Worm (Caenorhabditis elegans): ENCODE measurements around the gene sru-19.

sru-19 gene

DNA sequence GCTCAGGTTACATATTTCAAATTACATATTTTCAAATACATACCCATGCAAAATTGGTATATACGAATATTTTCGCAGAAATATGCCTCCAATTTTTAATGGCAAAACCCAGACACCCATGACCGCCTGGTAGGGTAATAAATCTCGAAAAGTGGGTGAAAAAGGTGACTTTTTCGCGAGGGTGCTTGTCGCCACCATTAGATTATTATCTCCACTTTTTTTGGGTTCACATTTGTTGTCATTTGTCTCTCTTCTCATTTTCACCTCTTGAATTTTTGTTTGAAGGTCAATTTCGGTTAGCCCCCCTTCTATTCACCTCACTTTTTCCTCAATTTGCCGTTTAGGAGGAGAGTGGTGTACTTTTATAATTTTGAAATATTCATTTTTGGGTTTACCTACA lies 41.9 kb downstream of the sru-19 start:
- TF ChIP-seq unc-62 (GFP tag; optimal IDR thresholded peaks at IDR 0.05) = no peak
- TF ChIP-seq nhr-25 (tag; optimal IDR thresholded peaks at IDR 0.05) = peak; percentile 16
- TF ChIP-seq ceh-16 (tag; optimal IDR thresholded peaks at IDR 0.05) = peak; percentile 73

DNA sequence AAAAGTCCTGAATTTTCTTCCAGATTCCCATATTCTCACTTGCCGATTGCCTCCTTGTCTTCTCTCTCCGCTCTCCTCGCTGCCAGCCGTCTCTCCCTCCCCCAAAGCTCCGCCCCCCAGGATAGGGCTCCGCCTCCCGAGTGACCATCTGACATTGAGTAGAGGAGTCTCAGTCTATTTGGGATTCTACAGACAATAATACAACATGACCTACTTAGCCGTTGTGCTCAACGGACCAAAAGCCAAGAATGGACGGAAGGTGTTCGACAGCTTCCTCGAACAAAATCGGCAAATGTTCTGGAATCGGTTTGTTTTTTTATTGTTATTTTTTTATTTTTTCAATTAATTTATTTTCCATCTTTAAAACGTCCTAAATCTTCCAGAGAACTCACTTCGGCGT lies 43.7 kb downstream of the sru-19 start, which contains the start of gene ham-1:
Gene ham-1, plus strand, starts transcription at position 173 of the 400 bp plus-strand sequence.
- TF ChIP-seq lin-39 (tag; optimal IDR thresholded peaks at IDR 0.05) = no peak
- no peak for TF ChIP-seq snpc-4 (tag; optimal IDR thresholded peaks at IDR 0.05)
- TF ChIP-seq crh-2 (tag; optimal IDR thresholded peaks at IDR 0.05) = no peak
- TF ChIP-seq sma-9 (GFP tag; optimal IDR thresholded peaks at IDR 0.05) = no peak
- no peak for TF ChIP-seq sma-9 (tag; optimal IDR thresholded peaks at IDR 0.05)
- no peak for TF ChIP-seq fos-1 (tag; optimal IDR thresholded peaks at IDR 0.05)
- no peak for TF ChIP-seq peb-1 (tag; optimal IDR thresholded peaks at IDR 0.05)
- TF ChIP-seq nhr-23 (tag; optimal IDR thresholded peaks at IDR 0.05) = no peak
- TF ChIP-seq nhr-129 (tag; optimal IDR thresholded peaks at IDR 0.05) = no peak
- no peak for TF ChIP-seq nhr-12 (tag; optimal IDR thresholded peaks at IDR 0.05)
- no peak for TF ChIP-seq nhr-10 (tag; optimal IDR thresholded peaks at IDR 0.05)
- no peak for TF ChIP-seq mbf-1 (tag; optimal IDR thresholded peaks at IDR 0.05)
- TF ChIP-seq gmeb-1 (tag; optimal IDR thresholded peaks at IDR 0.05) = no peak
- no peak for TF ChIP-seq unc-55 (GFP tag; optimal IDR thresholded peaks at IDR 0.05)
- TF ChIP-seq unc-39 (tag; optimal IDR thresholded peaks at IDR 0.05) = no peak

DNA sequence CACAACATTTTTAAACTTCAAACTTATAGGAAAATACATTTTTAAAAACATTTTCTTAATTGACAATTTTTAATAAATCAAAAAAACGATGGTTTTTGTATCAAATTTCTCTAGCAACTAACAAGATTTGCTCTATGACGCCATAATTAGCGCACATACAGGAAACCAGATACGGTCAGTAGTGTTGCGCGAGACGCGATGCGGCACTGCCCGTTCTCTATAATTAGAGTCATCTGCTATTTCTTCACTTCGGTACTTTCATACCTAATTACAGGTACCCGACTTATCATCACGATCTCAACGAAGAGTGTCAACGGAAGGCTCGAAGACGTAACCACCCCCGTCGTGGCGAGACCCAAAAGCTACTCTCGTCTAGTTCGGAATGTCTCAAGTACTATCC lies 46.3 kb downstream of the sru-19 start:
- TF ChIP-seq crh-2 (tag; optimal IDR thresholded peaks at IDR 0.05) = no peak
- no peak for TF ChIP-seq nhr-10 (tag; optimal IDR thresholded peaks at IDR 0.05)
- no peak for TF ChIP-seq nhr-77 (tag; optimal IDR thresholded peaks at IDR 0.05)
- no peak for TF ChIP-seq unc-39 (tag; optimal IDR thresholded peaks at IDR 0.05)
- TF ChIP-seq gmeb-1 (tag; optimal IDR thresholded peaks at IDR 0.05) = no peak
- TF ChIP-seq nhr-129 (tag; optimal IDR thresholded peaks at IDR 0.05) = no peak
- TF ChIP-seq nhr-23 (tag; optimal IDR thresholded peaks at IDR 0.05) = no peak
- no peak for TF ChIP-seq lsy-2 (tag; optimal IDR thresholded peaks at IDR 0.05)
- TF ChIP-seq mbf-1 (tag; optimal IDR thresholded peaks at IDR 0.05) = no peak
- no peak for TF ChIP-seq C34F6.9 (tag; optimal IDR thresholded peaks at IDR 0.05)
- no peak for TF ChIP-seq nhr-12 (tag; optimal IDR thresholded peaks at IDR 0.05)
- no peak for TF ChIP-seq aly-2 (tag; optimal IDR thresholded peaks at IDR 0.05)
- TF ChIP-seq unc-62 (GFP tag; optimal IDR thresholded peaks at IDR 0.05) = no peak
- TF ChIP-seq nhr-6 (tag; optimal IDR thresholded peaks at IDR 0.05) = no peak
- no peak for TF ChIP-seq dmd-4 (tag; optimal IDR thresholded peaks at IDR 0.05)
- no peak for TF ChIP-seq F13H6.1 (tag; optimal IDR thresholded peaks at IDR 0.05)
- TF ChIP-seq mdl-1 (tag; optimal IDR thresholded peaks at IDR 0.05) = no peak

DNA sequence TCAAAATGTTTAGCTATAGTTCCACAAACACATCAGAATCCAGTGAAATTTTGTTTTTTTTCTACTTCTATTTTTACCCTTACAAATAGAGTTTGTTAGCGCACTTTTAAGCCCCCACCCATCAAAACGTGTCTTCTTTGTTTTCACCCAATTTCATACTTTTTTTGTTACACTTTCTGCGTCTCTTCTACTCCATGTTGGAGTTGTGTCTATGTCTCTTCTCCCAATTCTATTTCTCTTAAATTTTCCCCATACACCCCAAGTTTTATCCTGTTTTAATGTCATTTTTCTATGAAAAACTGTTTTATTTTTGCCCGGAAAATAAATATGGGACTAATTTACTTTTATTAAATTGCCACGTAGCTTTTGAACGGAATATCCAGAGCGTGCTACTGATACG lies 47.1 kb downstream of the sru-19 start:
- TF ChIP-seq nhr-21 (tag; optimal IDR thresholded peaks at IDR 0.05) = no peak
- TF ChIP-seq unc-39 (tag; optimal IDR thresholded peaks at IDR 0.05) = no peak
- no peak for TF ChIP-seq ama-1 (optimal IDR thresholded peaks at IDR 0.05)
- TF ChIP-seq unc-55 (GFP tag; optimal IDR thresholded peaks at IDR 0.05) = peak; percentile 50
- peak; percentile 24 for TF ChIP-seq crh-2 (tag; optimal IDR thresholded peaks at IDR 0.05)
- TF ChIP-seq ztf-1 (GFP tag; conservative IDR thresholded peaks at IDR 0.05) = no peak
- TF ChIP-seq dmd-4 (tag; optimal IDR thresholded peaks at IDR 0.05) = no peak
- TF ChIP-seq nhr-129 (tag; optimal IDR thresholded peaks at IDR 0.05) = no peak

DNA sequence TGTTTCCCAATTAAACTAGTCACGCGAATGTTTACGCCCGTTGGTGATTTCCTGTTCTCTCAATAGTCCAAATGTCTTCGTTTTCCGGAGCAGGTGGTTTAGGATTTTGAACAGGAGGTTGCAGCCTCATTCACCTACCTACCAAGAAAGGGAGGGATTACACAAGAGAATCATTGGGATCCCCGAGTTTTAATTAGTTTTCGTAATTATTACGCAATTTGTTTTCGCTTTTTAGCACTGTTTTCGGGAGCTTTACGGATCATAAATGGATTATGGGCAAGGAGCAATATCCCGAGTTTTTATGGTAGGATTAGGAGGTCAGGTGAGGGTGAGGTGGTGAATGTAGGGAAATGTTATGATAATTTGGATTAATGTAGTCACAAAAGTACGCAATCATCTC lies 47.6 kb downstream of the sru-19 start:
- no peak for TF ChIP-seq lin-39 (tag; optimal IDR thresholded peaks at IDR 0.05)
- TF ChIP-seq sma-3 (GFP tag; optimal IDR thresholded peaks at IDR 0.05) = no peak

DNA sequence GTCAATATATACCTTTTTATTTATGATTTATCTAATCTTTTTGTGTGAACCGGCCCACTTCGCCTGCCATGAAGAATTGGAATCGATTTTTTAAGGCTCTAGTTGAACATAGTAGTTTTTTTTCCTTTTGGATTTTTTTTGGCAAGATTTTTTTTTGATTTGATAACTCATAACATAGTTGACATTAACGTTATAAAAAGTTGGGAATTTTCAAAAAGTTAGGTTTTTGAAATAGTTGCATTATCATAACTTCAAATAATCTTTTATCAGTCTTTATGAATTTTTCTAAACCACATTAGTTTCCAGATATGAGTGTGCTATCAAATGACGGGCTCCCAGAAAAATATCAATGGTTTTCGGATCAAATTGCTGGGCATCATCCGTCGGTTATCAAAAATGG lies 49.5 kb downstream of the sru-19 start, which contains the start of gene ipmk-1:
Gene ipmk-1, plus strand, starts transcription at position 301 of the 400 bp plus-strand sequence.
- TF ChIP-seq skn-1 (tag; optimal IDR thresholded peaks at IDR 0.05) (no peak), nhr-237 (tag; optimal IDR thresholded peaks at IDR 0.05) (no peak), nhr-10 (tag; optimal IDR thresholded peaks at IDR 0.05) (no peak), mdl-1 (tag; optimal IDR thresholded peaks at IDR 0.05) (no peak), unc-62 (GFP tag; optimal IDR thresholded peaks at IDR 0.05) (no peak), mbf-1 (tag; optimal IDR thresholded peaks at IDR 0.05) (no peak), snpc-4 (tag; optimal IDR thresholded peaks at IDR 0.05) (no peak), unc-39 (tag; optimal IDR thresholded peaks at IDR 0.05) (no peak), crh-2 (tag; optimal IDR thresholded peaks at IDR 0.05) (no peak), ztf-4 (tag; optimal IDR thresholded peaks at IDR 0.05) (no peak), ama-1 (optimal IDR thresholded peaks at IDR 0.05) (no peak), peb-1 (tag; optimal IDR thresholded peaks at IDR 0.05) (no peak)

Measured in whole organism, L2 larva.